Worm (Caenorhabditis elegans) whole organism, L3 larva: ENCODE measurements around the gene gcsh-1.

ENCODE experiments used
- ZK546.5 ChIP-seq: sonication (generic microtip); optimal IDR thresholded peaks from 2 replicates; lab custom pipeline; 2017; ENCODE audit warnings: missing biosample characterization, missing genetic modification characterization
- elt-2 ChIP-seq: sonication (generic microtip); optimal IDR thresholded peaks from 2 replicates; lab custom pipeline; 2016; ENCODE audit warnings: missing genetic modification reagents, mild to moderate bottlenecking, missing genetic modification characterization, missing compliant biosample characterization
- elt-3 ChIP-seq, 3 experiments: fragments of 150-350 bp in 1 of 3; sonication (generic microtip) in 2 of 3; optimal IDR thresholded peaks; 2 replicates in 2 of 3; 4 replicates in 1 of 3; lab custom pipeline; 2014 to 2017; ENCODE audit warnings: missing biosample characterization in 3 of 3, missing genetic modification characterization in 3 of 3
- lin-39 ChIP-seq: fragments of 150-350 bp; optimal IDR thresholded peaks from 2 replicates; lab custom pipeline; 2018; ENCODE audit warnings: missing biosample characterization, missing genetic modification reagents, missing genetic modification characterization
- nfya-1 ChIP-seq: sonication (generic microtip); optimal IDR thresholded peaks from 2 replicates; lab custom pipeline; 2017; ENCODE audit warnings: missing genetic modification characterization, mild to moderate bottlenecking, missing compliant biosample characterization, antibody characterized with exemption, moderate library complexity; ENCODE audit not compliant: insufficient read depth
- nhr-12 ChIP-seq: fragments of 150-350 bp; optimal IDR thresholded peaks from 2 replicates; lab custom pipeline; 2014; ENCODE audit warnings: missing biosample characterization, missing genetic modification characterization
- nhr-25 ChIP-seq: sonication (generic microtip); optimal IDR thresholded peaks from 2 replicates; lab custom pipeline; 2017; ENCODE audit warnings: missing biosample characterization, missing genetic modification characterization
- nhr-77 ChIP-seq: fragments of 150-350 bp; optimal IDR thresholded peaks from 2 replicates; lab custom pipeline; 2014; ENCODE audit warnings: missing biosample characterization, missing genetic modification characterization
- snpc-4 ChIP-seq: fragments of 150-350 bp; optimal IDR thresholded peaks from 2 replicates; lab custom pipeline; 2014; ENCODE audit warnings: missing biosample characterization, missing genetic modification characterization
- zag-1 ChIP-seq: fragments of 150-350 bp; optimal IDR thresholded peaks from 2 replicates; lab custom pipeline; 2014; ENCODE audit warnings: missing biosample characterization, missing genetic modification characterization
- ztf-11 ChIP-seq: fragments of 150-350 bp; optimal IDR thresholded peaks from 2 replicates; lab custom pipeline; 2014; ENCODE audit warnings: missing biosample characterization, missing genetic modification characterization

ce11 chrX:14490486-14490885, 24.4 kb downstream of the gcsh-1 start:
- TF ChIP-seq lin-39: no peak
- no peak for TF ChIP-seq zag-1 (tag; lab: Kevin White, UChicago)
- no peak for TF ChIP-seq nfya-1 (tag; lab: Kevin White, UChicago)
- no peak for TF ChIP-seq elt-3 (tag; optimal IDR thresholded peaks at IDR 0.05; lab: Kevin White, UChicago)
- TF ChIP-seq ZK546.5 (tag; lab: Kevin White, UChicago): no peak
- TF ChIP-seq nhr-77: no peak
- TF ChIP-seq nhr-25: no peak
- TF ChIP-seq snpc-4 (tag; lab: Kevin White, UChicago): no peak
- no peak for TF ChIP-seq elt-2 (tag; lab: Kevin White, UChicago)
- no peak for TF ChIP-seq ztf-11 (tag; lab: Kevin White, UChicago)
- no peak for TF ChIP-seq nhr-12
